Worm (Caenorhabditis elegans) whole organism, late embryonic: Measurements from ENCODE around the gene vps-54.

Source experiments
- ama-1 ChIP-seq: fragments of 150-350 bp; optimal IDR thresholded peaks from 2 replicates; lab custom pipeline; 2014
- fkh-10 ChIP-seq: fragments of 150-350 bp; optimal IDR thresholded peaks from 2 replicates; lab custom pipeline; 2014; ENCODE audit warnings: missing biosample characterization, missing genetic modification reagents, missing genetic modification characterization
- gmeb-2 ChIP-seq: sonication (generic microtip); optimal IDR thresholded peaks from 2 replicates; lab custom pipeline; 2016; ENCODE audit warnings: missing genetic modification characterization, inconsistent platforms, missing compliant biosample characterization
- hlh-6 ChIP-seq: sonication (generic microtip); optimal IDR thresholded peaks from 2 replicates; lab custom pipeline; 2016; ENCODE audit warnings: missing genotype, missing genetic modification characterization, missing compliant biosample characterization
- nhr-11 ChIP-seq: fragments of 150-350 bp; optimal IDR thresholded peaks from 2 replicates; lab custom pipeline; 2014; ENCODE audit warnings: missing biosample characterization, missing genetic modification characterization
- tbx-2 ChIP-seq: sonication (generic microtip); optimal IDR thresholded peaks from 2 replicates; lab custom pipeline; 2016; ENCODE audit warnings: missing genetic modification characterization, missing compliant biosample characterization

- TF ChIP-seq hlh-6 (tag; lab: Kevin White, UChicago) (no peak), nhr-11 (no peak), ama-1 (lab: Kevin White, UChicago) (no peak), gmeb-2 (tag; lab: Kevin White, UChicago) (no peak), tbx-2 (tag; lab: Kevin White, UChicago) (no peak), fkh-10 (GFP tag; lab: Kevin White, UChicago) (no peak)
Measured at ce11 chrV:10528500-10528899, 47.7 kb downstream of the vps-54 start, which contains the start of gene F25D1.3.
